Worm (Caenorhabditis elegans) whole organism, L3 larva: ENCODE measurements around the gene Y60A3A.25.

Experiments
- R02D3.7 ChIP-seq: fragments of 150-350 bp; optimal IDR thresholded peaks from 2 replicates; lab custom pipeline; 2014; ENCODE audit warnings: missing biosample characterization, missing genetic modification characterization
- ZK546.5 ChIP-seq: sonication (generic microtip); optimal IDR thresholded peaks from 2 replicates; lab custom pipeline; 2017; ENCODE audit warnings: missing biosample characterization, missing genetic modification characterization
- aly-2 ChIP-seq: fragments of 150-350 bp; optimal IDR thresholded peaks from 2 replicates; lab custom pipeline; 2014; ENCODE audit warnings: missing biosample characterization, missing genetic modification characterization
- ama-1 ChIP-seq: fragments of 150-350 bp; optimal IDR thresholded peaks from 2 replicates; lab custom pipeline; 2018
- ceh-16 ChIP-seq: sonication (generic microtip); optimal IDR thresholded peaks from 2 replicates; lab custom pipeline; 2017; ENCODE audit warnings: missing biosample characterization, missing genetic modification characterization
- ceh-28 ChIP-seq: fragments of 150-350 bp; optimal IDR thresholded peaks from 2 replicates; lab custom pipeline; 2014; ENCODE audit warnings: missing biosample characterization, missing genetic modification reagents, missing genetic modification characterization
- ceh-82 ChIP-seq: fragments of 150-350 bp; optimal IDR thresholded peaks from 2 replicates; lab custom pipeline; 2014; ENCODE audit warnings: missing biosample characterization, missing genetic modification characterization
- ceh-9 ChIP-seq: sonication (generic microtip); optimal IDR thresholded peaks from 2 replicates; lab custom pipeline; 2018; ENCODE audit warnings: missing biosample characterization, missing genetic modification characterization
- daf-12 ChIP-seq: fragments of 150-350 bp; optimal IDR thresholded peaks from 2 replicates; lab custom pipeline; 2014; ENCODE audit warnings: missing biosample characterization, missing genetic modification reagents, missing genetic modification characterization
- egl-27 ChIP-seq: sonication (generic microtip); optimal IDR thresholded peaks from 4 replicates; lab custom pipeline; 2017; ENCODE audit warnings: missing biosample characterization, missing genetic modification reagents, missing genetic modification characterization
- egl-5 ChIP-seq: fragments of 150-350 bp; optimal IDR thresholded peaks from 2 replicates; lab custom pipeline; 2017; ENCODE audit warnings: missing biosample characterization, missing genetic modification reagents, missing genetic modification characterization, inconsistent platforms
- elt-2 ChIP-seq: sonication (generic microtip); optimal IDR thresholded peaks from 2 replicates; lab custom pipeline; 2016; ENCODE audit warnings: missing genetic modification reagents, mild to moderate bottlenecking, missing genetic modification characterization, missing compliant biosample characterization
- elt-3 ChIP-seq, 3 experiments: fragments of 150-350 bp in 1 of 3; sonication (generic microtip) in 2 of 3; optimal IDR thresholded peaks; 2 replicates in 2 of 3; 4 replicates in 1 of 3; lab custom pipeline; 2014 to 2017; ENCODE audit warnings: missing biosample characterization in 3 of 3, missing genetic modification characterization in 3 of 3
- eor-1 ChIP-seq, 2 experiments: fragments of 150-350 bp; optimal IDR thresholded peaks; 2 replicates each; lab custom pipeline; 2014 to 2018; ENCODE audit warnings: missing biosample characterization in 2 of 2, missing genetic modification characterization in 2 of 2
- fkh-10 ChIP-seq: sonication (generic microtip); optimal IDR thresholded peaks from 2 replicates; lab custom pipeline; 2017; ENCODE audit warnings: missing biosample characterization, missing genetic modification reagents, missing genetic modification characterization
- fkh-2 ChIP-seq: fragments of 150-350 bp; optimal IDR thresholded peaks from 2 replicates; lab custom pipeline; 2014; ENCODE audit warnings: missing biosample characterization, missing genetic modification reagents, missing genetic modification characterization
- fos-1 ChIP-seq: fragments of 150-350 bp; optimal IDR thresholded peaks from 2 replicates; lab custom pipeline; 2014; ENCODE audit warnings: missing biosample characterization, missing genetic modification characterization
- hmg-11 ChIP-seq: sonication (generic microtip); optimal IDR thresholded peaks from 2 replicates; lab custom pipeline; 2016; ENCODE audit warnings: missing genetic modification characterization, missing compliant biosample characterization
- jun-1 ChIP-seq: fragments of 150-350 bp; optimal IDR thresholded peaks from 2 replicates; lab custom pipeline; 2014; ENCODE audit warnings: missing biosample characterization, missing genetic modification reagents, missing genetic modification characterization
- lin-15B ChIP-seq: fragments of 150-350 bp; optimal IDR thresholded peaks from 2 replicates; lab custom pipeline; 2014; ENCODE audit warnings: missing biosample characterization, missing genetic modification characterization
- lin-39 ChIP-seq: fragments of 150-350 bp; optimal IDR thresholded peaks from 2 replicates; lab custom pipeline; 2018; ENCODE audit warnings: missing biosample characterization, missing genetic modification reagents, missing genetic modification characterization
- lsy-12 ChIP-seq: sonication (generic microtip); optimal IDR thresholded peaks from 2 replicates; lab custom pipeline; 2016; ENCODE audit warnings: mild to moderate bottlenecking, missing genetic modification characterization, missing compliant biosample characterization
- mdl-1 ChIP-seq: fragments of 150-350 bp; optimal IDR thresholded peaks from 2 replicates; lab custom pipeline; 2014; ENCODE audit warnings: missing biosample characterization, missing genetic modification characterization
- nfya-1 ChIP-seq: sonication (generic microtip); optimal IDR thresholded peaks from 2 replicates; lab custom pipeline; 2017; ENCODE audit warnings: missing genetic modification characterization, mild to moderate bottlenecking, missing compliant biosample characterization, antibody characterized with exemption, moderate library complexity; ENCODE audit not compliant: insufficient read depth
- nhr-11 ChIP-seq: fragments of 150-350 bp; optimal IDR thresholded peaks from 2 replicates; lab custom pipeline; 2014; ENCODE audit warnings: missing biosample characterization, missing genetic modification characterization
- nhr-12 ChIP-seq: fragments of 150-350 bp; optimal IDR thresholded peaks from 2 replicates; lab custom pipeline; 2014; ENCODE audit warnings: missing biosample characterization, missing genetic modification characterization
- nhr-23 ChIP-seq: fragments of 150-350 bp; optimal IDR thresholded peaks from 2 replicates; lab custom pipeline; 2014; ENCODE audit warnings: missing biosample characterization, missing genetic modification reagents, missing genetic modification characterization
- nhr-237 ChIP-seq: fragments of 150-350 bp; optimal IDR thresholded peaks from 2 replicates; lab custom pipeline; 2014; ENCODE audit warnings: missing biosample characterization, missing genetic modification characterization
- nhr-25 ChIP-seq: sonication (generic microtip); optimal IDR thresholded peaks from 2 replicates; lab custom pipeline; 2017; ENCODE audit warnings: missing biosample characterization, missing genetic modification characterization
- nhr-28 ChIP-seq: fragments of 150-350 bp; optimal IDR thresholded peaks from 2 replicates; lab custom pipeline; 2014; ENCODE audit warnings: missing biosample characterization, missing genetic modification characterization
- nhr-43 ChIP-seq: sonication (generic microtip); optimal IDR thresholded peaks from 2 replicates; lab custom pipeline; 2016; ENCODE audit warnings: mild to moderate bottlenecking, missing genetic modification characterization, missing compliant biosample characterization; ENCODE audit not compliant: poor library complexity, severe bottlenecking
- nhr-67 ChIP-seq: fragments of 150-350 bp; optimal IDR thresholded peaks from 2 replicates; lab custom pipeline; 2014; ENCODE audit warnings: missing biosample characterization, missing genetic modification characterization
- nhr-76 ChIP-seq: fragments of 150-350 bp; sonication (generic microtip); optimal IDR thresholded peaks from 5 replicates; lab custom pipeline; 2014; ENCODE audit warnings: missing biosample characterization, missing genetic modification characterization
- nhr-77 ChIP-seq: fragments of 150-350 bp; optimal IDR thresholded peaks from 2 replicates; lab custom pipeline; 2014; ENCODE audit warnings: missing biosample characterization, missing genetic modification characterization
- pha-4 ChIP-seq: fragments of 150-350 bp; optimal IDR thresholded peaks from 2 replicates; lab custom pipeline; 2014; ENCODE audit warnings: missing biosample characterization, missing genetic modification reagents, missing genetic modification characterization
- pqm-1 ChIP-seq: fragments of 150-350 bp; optimal IDR thresholded peaks from 2 replicates; lab custom pipeline; 2017; ENCODE audit warnings: missing biosample characterization, missing genetic modification characterization, inconsistent platforms
- sea-2 ChIP-seq: fragments of 150-350 bp; sonication (generic microtip); optimal IDR thresholded peaks from 4 replicates; lab custom pipeline; 2014; ENCODE audit warnings: missing biosample characterization, missing genetic modification reagents, missing genetic modification characterization
- skn-1 ChIP-seq: fragments of 150-350 bp; optimal IDR thresholded peaks from 2 replicates; lab custom pipeline; 2014; ENCODE audit warnings: missing biosample characterization, missing genetic modification characterization
- snpc-4 ChIP-seq: fragments of 150-350 bp; optimal IDR thresholded peaks from 2 replicates; lab custom pipeline; 2014; ENCODE audit warnings: missing biosample characterization, missing genetic modification characterization
- tbx-2 ChIP-seq: sonication (generic microtip); optimal IDR thresholded peaks from 2 replicates; lab custom pipeline; 2016; ENCODE audit warnings: mild to moderate bottlenecking, missing genetic modification characterization, missing compliant biosample characterization
- unc-39 ChIP-seq: sonication (generic microtip); optimal IDR thresholded peaks from 4 replicates; lab custom pipeline; 2017; ENCODE audit warnings: missing biosample characterization, missing genetic modification characterization
- unc-62 ChIP-seq: fragments of 150-350 bp; sonication (generic microtip); optimal IDR thresholded peaks from 4 replicates; lab custom pipeline; 2014; ENCODE audit warnings: missing biosample characterization, missing genetic modification reagents, missing genetic modification characterization
- zag-1 ChIP-seq: fragments of 150-350 bp; optimal IDR thresholded peaks from 2 replicates; lab custom pipeline; 2014; ENCODE audit warnings: missing biosample characterization, missing genetic modification characterization
- ztf-11 ChIP-seq: fragments of 150-350 bp; optimal IDR thresholded peaks from 2 replicates; lab custom pipeline; 2014; ENCODE audit warnings: missing biosample characterization, missing genetic modification characterization
- ztf-4 ChIP-seq: fragments of 150-350 bp; optimal IDR thresholded peaks from 2 replicates; lab custom pipeline; 2014; ENCODE audit warnings: missing biosample characterization, missing genetic modification characterization

Gene Y60A3A.25

ce11 chrV:20021347-20021746 is 27.4 kb upstream of the Y60A3A.25 start:
- TF ChIP-seq ceh-28 (tag; lab: Kevin White, UChicago), result no peak

- TF ChIP-seq nfya-1 (no peak), ZK546.5 (no peak), lin-15B (tag; lab: Kevin White, UChicago) (no peak), sea-2 (no peak), pqm-1 (tag; lab: Kevin White, UChicago) (no peak), egl-27 (no peak), eor-1 (tag; optimal IDR thresholded peaks at IDR 0.05; lab: Kevin White, UChicago) (no peak)
Measured at ce11 chrV:20011654-20012053, 17.7 kb upstream of the Y60A3A.25 start, which contains the start of gene Y60A3A.21. Gene Y60A3A.21 (plus strand): TSS chrV:20011954.

DNA sequence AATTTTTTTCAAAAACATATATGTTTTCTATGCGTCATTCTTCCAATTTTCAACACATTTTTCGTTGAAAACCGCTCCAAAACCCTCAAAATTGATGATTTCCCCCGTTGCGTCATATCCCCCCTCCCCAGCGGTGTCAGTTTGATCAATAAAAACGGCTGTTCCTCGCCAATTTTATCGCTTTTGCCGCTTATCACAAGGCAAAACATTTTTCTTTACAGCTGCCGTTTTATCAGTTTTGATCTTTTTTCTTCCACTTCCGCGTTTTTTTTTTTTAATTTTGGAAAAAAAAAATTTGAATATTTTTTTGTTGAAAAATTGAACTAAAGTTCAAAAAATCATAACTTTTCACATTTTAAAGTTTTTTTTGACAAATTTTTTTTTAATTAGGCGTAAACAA is 17.2 kb upstream of the Y60A3A.25 start:
- TF ChIP-seq ceh-9, result no peak
- no peak for TF ChIP-seq nhr-67
- TF ChIP-seq skn-1 (tag; lab: Kevin White, UChicago), result no peak
- TF ChIP-seq nhr-237 (tag; lab: Kevin White, UChicago), result no peak
- TF ChIP-seq nhr-23 (tag; lab: Kevin White, UChicago), result no peak
- peak; percentile 80 for TF ChIP-seq elt-2 (tag; lab: Kevin White, UChicago)

- no peak for TF ChIP-seq nhr-28 (tag; lab: Kevin White, UChicago)
Measured at ce11 chrV:20007470-20007869, 13.5 kb upstream of the Y60A3A.25 start, which contains the start of gene Y60A3A.23. Gene Y60A3A.23 (plus strand): TSS chrV:20007770.

DNA sequence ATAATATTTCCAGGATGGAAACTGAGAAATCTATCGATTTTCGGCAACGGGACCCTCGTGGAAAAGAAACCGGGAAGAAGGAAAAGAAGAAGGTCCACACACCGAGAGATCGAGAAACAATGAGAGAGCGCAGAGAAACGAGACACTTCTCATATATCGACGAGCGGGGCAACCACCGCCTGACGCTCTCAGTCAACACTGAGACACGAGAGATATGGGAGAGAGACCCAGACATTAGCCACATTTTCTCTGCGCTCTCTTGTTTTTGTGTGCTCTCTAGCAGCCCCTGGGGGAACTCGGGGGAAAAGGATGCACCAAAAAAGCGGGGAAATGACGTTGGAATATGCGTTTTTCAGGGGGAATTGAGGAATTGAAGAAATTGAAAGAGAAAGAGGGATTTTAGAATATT is 11.7 kb upstream of the Y60A3A.25 start:
- peak; percentile 30 for TF ChIP-seq sea-2
- TF ChIP-seq aly-2, result no peak
- no peak for TF ChIP-seq ztf-11
- peak; percentile 32 for TF ChIP-seq snpc-4 (tag; lab: Kevin White, UChicago)
- TF ChIP-seq nhr-11 (tag; lab: Kevin White, UChicago), result no peak
- no peak for TF ChIP-seq eor-1 (tag; optimal IDR thresholded peaks at IDR 0.05; lab: Kevin White, UChicago)
- TF ChIP-seq nhr-12 (tag; lab: Kevin White, UChicago), result no peak
- TF ChIP-seq jun-1 (tag; lab: Kevin White, UChicago), result peak; percentile 41
- TF ChIP-seq ceh-28 (tag; lab: Kevin White, UChicago), result peak; percentile 90
- no peak for TF ChIP-seq lsy-12 (tag; lab: Kevin White, UChicago)
- peak; percentile 93 for TF ChIP-seq hmg-11 (tag; lab: Kevin White, UChicago)
- peak; percentile 17 for TF ChIP-seq ceh-82 (tag; lab: Kevin White, UChicago)
- no peak for TF ChIP-seq nhr-67
- TF ChIP-seq ztf-4, result no peak
- TF ChIP-seq skn-1 (tag; lab: Kevin White, UChicago), result no peak
- TF ChIP-seq nhr-25 (tag; lab: Kevin White, UChicago), result peak; percentile 34
- peak; percentile 13 for TF ChIP-seq tbx-2 (tag; lab: Kevin White, UChicago)
- TF ChIP-seq R02D3.7, result peak; percentile 37
- no peak for TF ChIP-seq nhr-76 (tag; lab: Kevin White, UChicago)
- peak; percentile 26 for TF ChIP-seq ama-1 (lab: Kevin White, UChicago)
- no peak for TF ChIP-seq zag-1 (tag; lab: Kevin White, UChicago)
- peak; percentile 87 for TF ChIP-seq lin-39 (tag; lab: Kevin White, UChicago)
- TF ChIP-seq unc-39 (tag; lab: Kevin White, UChicago), result no peak
- peak; percentile 68 for TF ChIP-seq fkh-10 (GFP tag; lab: Kevin White, UChicago)
- TF ChIP-seq nhr-28 (tag; lab: Kevin White, UChicago), result no peak
- TF ChIP-seq unc-62, result peak; percentile 48
- TF ChIP-seq pqm-1 (tag; lab: Kevin White, UChicago), result peak; percentile 7
- TF ChIP-seq elt-3 (tag; optimal IDR thresholded peaks at IDR 0.05; lab: Kevin White, UChicago), result no peak
- no peak for TF ChIP-seq daf-12 (tag; lab: Kevin White, UChicago)
- peak; percentile 36 for TF ChIP-seq egl-5 (tag; lab: Kevin White, UChicago)
- no peak for TF ChIP-seq ZK546.5
- peak; percentile 42 for TF ChIP-seq nhr-23 (tag; lab: Kevin White, UChicago)
- TF ChIP-seq nhr-43, result no peak
- peak; percentile 89 for TF ChIP-seq nfya-1
- no peak for TF ChIP-seq fkh-2
- no peak for TF ChIP-seq ceh-16 (tag; lab: Kevin White, UChicago)
- no peak for TF ChIP-seq nhr-237 (tag; lab: Kevin White, UChicago)
- TF ChIP-seq pha-4 (tag; lab: Kevin White, UChicago), result peak; percentile 74
- peak; percentile 65 for TF ChIP-seq mdl-1 (tag; lab: Kevin White, UChicago)
- no peak for TF ChIP-seq egl-27
- TF ChIP-seq fos-1 (tag; lab: Kevin White, UChicago), result no peak
- no peak for TF ChIP-seq ceh-9
- TF ChIP-seq elt-2 (tag; lab: Kevin White, UChicago), result peak; percentile 50
- TF ChIP-seq nhr-77 (tag; lab: Kevin White, UChicago), result no peak
